Fruit fly (Drosophila melanogaster) whole organism, embryonic: ENCODE results near the gene CG7298.

Source experiments
- NfI ChIP-seq: fragments of 200-800 bp; sonication (Bioruptor generic); optimal IDR thresholded peaks from 3 replicates; lab custom pipeline; 2018; ENCODE audit warnings: missing biosample characterization, mild to moderate bottlenecking, missing genetic modification characterization, moderate library complexity
- da ChIP-seq: fragments of 200-800 bp; sonication (Bioruptor generic); optimal IDR thresholded peaks from 2 replicates; lab custom pipeline; 2016; ENCODE audit warnings: missing biosample characterization, missing genetic modification characterization
- dysf ChIP-seq: fragments of 200-800 bp; sonication (Bioruptor generic); IDR thresholded peaks from 3 replicates; pipeline ENCODE4 v1.3.6; 2022; ENCODE audit warnings: missing biosample characterization, missing genetic modification characterization
- hbn ChIP-seq: fragments of 200-800 bp; sonication (Bioruptor generic); IDR thresholded peaks from 2 replicates; pipeline ENCODE4 v1.3.6; 2022; ENCODE audit warnings: missing biosample characterization, missing genetic modification characterization; ENCODE audit not compliant: partially characterized antibody

DNA sequence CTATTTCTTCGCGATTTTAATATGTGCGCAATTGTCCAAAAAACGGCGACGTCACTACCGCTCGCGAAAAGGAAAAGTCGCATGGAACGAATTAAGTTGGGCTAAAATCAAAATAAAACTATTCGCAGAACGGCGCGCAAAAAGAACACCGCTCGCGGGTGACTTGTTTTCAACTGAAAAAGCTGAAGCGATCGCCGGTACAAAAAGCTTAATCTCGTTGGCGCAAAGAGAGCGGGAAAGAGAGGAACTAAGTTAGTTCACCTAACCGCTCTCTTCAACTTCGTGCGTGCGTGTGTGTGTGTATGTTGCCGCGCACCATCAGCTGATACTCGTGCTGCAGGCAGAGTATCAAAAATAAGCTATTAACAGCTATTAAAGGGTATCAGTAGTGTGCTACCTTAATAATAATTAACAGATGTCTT lies 5.3 kb downstream of the CG7298 start, which contains the start of gene CG42674:
- TF ChIP-seq hbn (GFP tag; lab: Robert Waterston, UW): no peak
- TF ChIP-seq NfI: no peak
- TF ChIP-seq dysf (GFP tag; lab: Robert Waterston, UW): no peak
- no peak for TF ChIP-seq da (GFP tag; lab: Kevin White, UChicago)
